Fruit fly (Drosophila melanogaster): Measurements from ENCODE around the gene pr.

The pr gene

dm6 chr2L:20075234-20075803 lies at the start of gene pr, which contains the start of gene neb:
pr (minus strand) TSS chr2L:20075458.
neb (plus strand) TSS chr2L:20075757.
- peak; percentile 62 for TF ChIP-seq CG17801 (GFP tag; optimal IDR thresholded peaks at IDR 0.05; ENCODE audit: partially characterized antibody)

dm6 chr2L:20121233-20121551 lies 45.9 kb upstream of the pr start:
- TF ChIP-seq CG17801 (GFP tag; optimal IDR thresholded peaks at IDR 0.05; ENCODE audit: partially characterized antibody): no peak

- TF ChIP-seq CG17801 (GFP tag; optimal IDR thresholded peaks at IDR 0.05; ENCODE audit: partially characterized antibody): peak; percentile 15
Measured at dm6 chr2L:20120388-20121232, 45.4 kb upstream of the pr start.

- no peak for TF ChIP-seq CG17801 (GFP tag; optimal IDR thresholded peaks at IDR 0.05; ENCODE audit: partially characterized antibody)
Measured at dm6 chr2L:20117752-20118151, 42.5 kb upstream of the pr start.

- no peak for TF ChIP-seq CG17801 (GFP tag; optimal IDR thresholded peaks at IDR 0.05; ENCODE audit: partially characterized antibody)
Measured at dm6 chr2L:20115865-20116264, 40.6 kb upstream of the pr start.

- TF ChIP-seq CG17801 (GFP tag; optimal IDR thresholded peaks at IDR 0.05; ENCODE audit: partially characterized antibody): no peak
Measured at dm6 chr2L:20106595-20106994, 31.3 kb upstream of the pr start.

dm6 chr2L:20104526-20104925 lies 29.3 kb upstream of the pr start:
- peak; percentile 4 for TF ChIP-seq CG17801 (GFP tag; optimal IDR thresholded peaks at IDR 0.05; ENCODE audit: partially characterized antibody)

- TF ChIP-seq CG17801 (GFP tag; optimal IDR thresholded peaks at IDR 0.05; ENCODE audit: partially characterized antibody): no peak
Measured at dm6 chr2L:20104050-20104449, 28.8 kb upstream of the pr start, which contains the start of gene CG13970. CG13970 (minus strand) TSS chr2L:20104150.

- TF ChIP-seq CG17801 (GFP tag; optimal IDR thresholded peaks at IDR 0.05; ENCODE audit: partially characterized antibody): no peak
Measured at dm6 chr2L:20098194-20098593, 22.9 kb upstream of the pr start.

dm6 chr2L:20097773-20098172 lies 22.5 kb upstream of the pr start:
- no peak for TF ChIP-seq CG17801 (GFP tag; optimal IDR thresholded peaks at IDR 0.05; ENCODE audit: partially characterized antibody)

- no peak for TF ChIP-seq CG17801 (GFP tag; optimal IDR thresholded peaks at IDR 0.05; ENCODE audit: partially characterized antibody)
Measured at dm6 chr2L:20097105-20097631, 21.9 kb upstream of the pr start, which contains the start of the genes mRpS18B and Kua. mRpS18B (minus strand) TSS chr2L:20097253. Kua (plus strand) TSS chr2L:20097581.

- TF ChIP-seq CG17801 (GFP tag; optimal IDR thresholded peaks at IDR 0.05; ENCODE audit: partially characterized antibody): peak; percentile 60
Measured at dm6 chr2L:20093794-20094193, 18.5 kb upstream of the pr start, which contains the start of the genes Taf13 and nesd. Taf13 (minus strand) TSS chr2L:20093849. nesd (plus strand) TSS chr2L:20093972.

dm6 chr2L:20091094-20091679 lies 15.9 kb upstream of the pr start, which contains the start of the genes CG10747 and Pyroxd1:
CG10747 (minus strand) TSS chr2L:20091348.
Pyroxd1 (plus strand) TSS chr2L:20091435.
- peak; percentile 99 for TF ChIP-seq CG17801 (GFP tag; optimal IDR thresholded peaks at IDR 0.05; ENCODE audit: partially characterized antibody)

- TF ChIP-seq CG17801 (GFP tag; optimal IDR thresholded peaks at IDR 0.05; ENCODE audit: partially characterized antibody): peak; percentile 36
Measured at dm6 chr2L:20086295-20087096, 11.2 kb upstream of the pr start.

All from ovary, adult (tissue).